Worm (Caenorhabditis elegans): Measurements from ENCODE around the gene K03A11.5.

The K03A11.5 gene

ce11 chrX:13113457-13113856, 50.1 kb downstream of the K03A11.5 start, which contains the start of gene F17H10.2:
Gene F17H10.2 (plus strand): TSS chrX:13113772.
- TF ChIP-seq dao-5 (tag; optimal IDR thresholded peaks at IDR 0.05), result no peak
- no peak for TF ChIP-seq him-1 (tag; optimal IDR thresholded peaks at IDR 0.05)
- no peak for TF ChIP-seq W03F9.2 (tag; optimal IDR thresholded peaks at IDR 0.05)

- TF ChIP-seq W03F9.2 (tag; optimal IDR thresholded peaks at IDR 0.05) (no peak), dao-5 (tag; optimal IDR thresholded peaks at IDR 0.05) (no peak), him-1 (tag; optimal IDR thresholded peaks at IDR 0.05) (no peak)
Measured at ce11 chrX:13115694-13116093, 52.4 kb downstream of the K03A11.5 start.

ce11 chrX:13116380-13116779, 53.0 kb downstream of the K03A11.5 start:
- no peak for TF ChIP-seq dao-5 (tag; optimal IDR thresholded peaks at IDR 0.05)
- no peak for TF ChIP-seq him-1 (tag; optimal IDR thresholded peaks at IDR 0.05)
- no peak for TF ChIP-seq W03F9.2 (tag; optimal IDR thresholded peaks at IDR 0.05)

All from whole organism, L4/young adult.